Worm (Caenorhabditis elegans) whole organism, L2 larva: ENCODE data around the gene Y46G5A.28.

ENCODE experiments used
- C34F6.9 ChIP-seq: fragments of 150-350 bp; optimal IDR thresholded peaks from 2 replicates; lab custom pipeline; 2014; ENCODE audit warnings: missing biosample characterization, missing genetic modification characterization
- F13H6.1 ChIP-seq: sonication (generic microtip); optimal IDR thresholded peaks from 2 replicates; lab custom pipeline; 2016; ENCODE audit warnings: missing genetic modification characterization, missing compliant biosample characterization
- R02D3.7 ChIP-seq: fragments of 150-350 bp; optimal IDR thresholded peaks from 2 replicates; lab custom pipeline; 2014; ENCODE audit warnings: missing biosample characterization, missing genetic modification characterization
- Y55F3AM.14 ChIP-seq: fragments of 200-800 bp; sonication (Bioruptor generic); optimal IDR thresholded peaks from 2 replicates; lab custom pipeline; 2018; ENCODE audit warnings: mild to moderate bottlenecking, missing genetic modification characterization, missing compliant biosample characterization
- ama-1 ChIP-seq: fragments of 150-350 bp; optimal IDR thresholded peaks from 2 replicates; lab custom pipeline; 2018; ENCODE audit warnings: inconsistent platforms
- blmp-1 ChIP-seq: sonication (generic microtip); optimal IDR thresholded peaks from 2 replicates; lab custom pipeline; 2017; ENCODE audit warnings: missing genetic modification characterization, mild to moderate bottlenecking, missing compliant biosample characterization, antibody characterized with exemption, moderate library complexity; ENCODE audit not compliant: insufficient read depth
- ceh-16 ChIP-seq: fragments of 150-350 bp; optimal IDR thresholded peaks from 2 replicates; lab custom pipeline; 2014; ENCODE audit warnings: missing biosample characterization, missing genetic modification characterization
- ceh-82 ChIP-seq: fragments of 150-350 bp; optimal IDR thresholded peaks from 2 replicates; lab custom pipeline; 2014; ENCODE audit warnings: missing biosample characterization, missing genetic modification characterization
- crh-2 ChIP-seq: sonication (generic microtip); optimal IDR thresholded peaks from 2 replicates; lab custom pipeline; 2017; ENCODE audit warnings: missing biosample characterization, missing genetic modification characterization
- elt-1 ChIP-seq: fragments of 150-350 bp; optimal IDR thresholded peaks from 2 replicates; lab custom pipeline; 2014; ENCODE audit warnings: missing biosample characterization, missing genetic modification characterization
- elt-3 ChIP-seq: sonication (generic microtip); optimal IDR thresholded peaks from 2 replicates; lab custom pipeline; 2017; ENCODE audit warnings: missing biosample characterization, missing genetic modification characterization
- gmeb-1 ChIP-seq: fragments of 150-350 bp; optimal IDR thresholded peaks from 2 replicates; lab custom pipeline; 2014; ENCODE audit warnings: missing biosample characterization, missing genetic modification characterization
- lin-11 ChIP-seq: fragments of 150-350 bp; sonication (generic microtip); optimal IDR thresholded peaks from 2 replicates; lab custom pipeline; 2014; ENCODE audit warnings: missing biosample characterization, missing genetic modification characterization, inconsistent platforms, mixed read lengths
- lin-13 ChIP-seq: fragments of 150-350 bp; optimal IDR thresholded peaks from 2 replicates; lab custom pipeline; 2014; ENCODE audit warnings: missing biosample characterization, missing genetic modification reagents, missing genetic modification characterization
- lin-39 ChIP-seq: fragments of 150-350 bp; optimal IDR thresholded peaks from 2 replicates; lab custom pipeline; 2014; ENCODE audit warnings: missing biosample characterization, missing genetic modification reagents, missing genetic modification characterization
- lsy-2 ChIP-seq, 2 experiments: fragments of 150-350 bp in 1 of 2; sonication (generic microtip) in 1 of 2; optimal IDR thresholded peaks; 2 replicates each; lab custom pipeline; 2014 to 2017; ENCODE audit warnings: missing biosample characterization in 2 of 2, missing genetic modification characterization in 2 of 2
- mbf-1 ChIP-seq: sonication (generic microtip); optimal IDR thresholded peaks from 2 replicates; lab custom pipeline; 2017; ENCODE audit warnings: missing biosample characterization, missing genetic modification characterization
- mdl-1 ChIP-seq, 2 experiments: fragments of 150-350 bp in 1 of 2; sonication (generic microtip) in 1 of 2; optimal IDR thresholded peaks; 2 replicates each; lab custom pipeline; 2017; ENCODE audit warnings: missing biosample characterization in 2 of 2, missing genetic modification characterization in 2 of 2
- nhr-10 ChIP-seq: sonication (generic microtip); optimal IDR thresholded peaks from 2 replicates; lab custom pipeline; 2017; ENCODE audit warnings: missing biosample characterization, missing genetic modification characterization
- nhr-11 ChIP-seq: fragments of 150-350 bp; optimal IDR thresholded peaks from 2 replicates; lab custom pipeline; 2014; ENCODE audit warnings: missing biosample characterization, missing genetic modification characterization
- nhr-12 ChIP-seq: fragments of 150-350 bp; optimal IDR thresholded peaks from 2 replicates; lab custom pipeline; 2014; ENCODE audit warnings: missing biosample characterization, missing genetic modification characterization
- nhr-21 ChIP-seq: fragments of 150-350 bp; optimal IDR thresholded peaks from 2 replicates; lab custom pipeline; 2014; ENCODE audit warnings: missing biosample characterization, missing genetic modification characterization
- nhr-237 ChIP-seq: fragments of 150-350 bp; optimal IDR thresholded peaks from 2 replicates; lab custom pipeline; 2014; ENCODE audit warnings: missing biosample characterization, missing genetic modification characterization
- nhr-25 ChIP-seq: fragments of 150-350 bp; sonication (generic microtip); optimal IDR thresholded peaks from 3 replicates; lab custom pipeline; 2014; ENCODE audit warnings: missing biosample characterization, missing genetic modification characterization
- nhr-77 ChIP-seq: fragments of 150-350 bp; optimal IDR thresholded peaks from 2 replicates; lab custom pipeline; 2014; ENCODE audit warnings: missing biosample characterization, missing genetic modification characterization
- skn-1 ChIP-seq: sonication (generic microtip); optimal IDR thresholded peaks from 2 replicates; lab custom pipeline; 2017; ENCODE audit warnings: missing biosample characterization, missing genetic modification characterization
- sma-9 ChIP-seq, 2 experiments: fragments of 150-350 bp in 1 of 2; sonication (generic microtip) in 1 of 2; optimal IDR thresholded peaks; 2 replicates each; lab custom pipeline; 2014 to 2016; ENCODE audit warnings: missing genetic modification characterization in 2 of 2, mild to moderate bottlenecking in 1 of 2, missing biosample characterization in 1 of 2, missing compliant biosample characterization in 1 of 2, missing genetic modification reagents in 1 of 2, moderate library complexity in 1 of 2
- snpc-4 ChIP-seq: fragments of 150-350 bp; optimal IDR thresholded peaks from 2 replicates; lab custom pipeline; 2014; ENCODE audit warnings: missing biosample characterization, missing genetic modification characterization
- unc-39 ChIP-seq: fragments of 150-350 bp; optimal IDR thresholded peaks from 2 replicates; lab custom pipeline; 2014; ENCODE audit warnings: missing biosample characterization, missing genetic modification characterization
- unc-55 ChIP-seq: fragments of 150-350 bp; sonication (generic microtip); optimal IDR thresholded peaks from 3 replicates; lab custom pipeline; 2014; ENCODE audit warnings: missing biosample characterization, missing genetic modification reagents, missing genetic modification characterization
- zag-1 ChIP-seq: fragments of 150-350 bp; optimal IDR thresholded peaks from 2 replicates; lab custom pipeline; 2014; ENCODE audit warnings: missing biosample characterization, missing genetic modification characterization
- ztf-1 ChIP-seq: fragments of 200-800 bp; sonication (Bioruptor generic); conservative IDR thresholded peaks from 2 replicates; pipeline ENCODE4 v1.3.6; 2022; ENCODE audit warnings: missing genetic modification characterization, missing compliant biosample characterization
- ztf-11 ChIP-seq: sonication (generic microtip); optimal IDR thresholded peaks from 2 replicates; lab custom pipeline; 2017; ENCODE audit warnings: missing biosample characterization, missing genetic modification characterization

The Y46G5A.28 gene

ce11 chrII:12826752-12827151, 23.5 kb upstream of the Y46G5A.28 start, which contains the start of gene Y46G5A.38:
Gene Y46G5A.38 (plus strand): TSS chrII:12827052.
- TF ChIP-seq lsy-2 (tag; optimal IDR thresholded peaks at IDR 0.05; lab: Kevin White, UChicago) = no peak
- TF ChIP-seq mdl-1 (tag; optimal IDR thresholded peaks at IDR 0.05; lab: Kevin White, UChicago) = no peak
- TF ChIP-seq nhr-11 = no peak
- no peak for TF ChIP-seq lin-39
- TF ChIP-seq nhr-12 = no peak
- no peak for TF ChIP-seq C34F6.9 (tag; lab: Kevin White, UChicago)
- TF ChIP-seq snpc-4 = no peak
- no peak for TF ChIP-seq F13H6.1 (tag; lab: Kevin White, UChicago)
- no peak for TF ChIP-seq R02D3.7 (tag; lab: Kevin White, UChicago)

ce11 chrII:12828863-12829262, 21.4 kb upstream of the Y46G5A.28 start, which contains the start of gene Y46G5A.23:
Gene Y46G5A.23 (minus strand): TSS chrII:12828963.
- TF ChIP-seq elt-3 (tag; lab: Kevin White, UChicago) = no peak
- no peak for TF ChIP-seq blmp-1 (tag; lab: Kevin White, UChicago)
- TF ChIP-seq lin-11 = no peak
- no peak for TF ChIP-seq nhr-21 (tag; lab: Kevin White, UChicago)
- TF ChIP-seq zag-1 = no peak
- no peak for TF ChIP-seq ama-1 (lab: Kevin White, UChicago)
- TF ChIP-seq lin-13 = no peak
- TF ChIP-seq Y55F3AM.14 (GFP tag; lab: Kevin White, UChicago) = no peak
- TF ChIP-seq gmeb-1 (tag; lab: Kevin White, UChicago) = no peak
- no peak for TF ChIP-seq sma-9 (GFP tag; optimal IDR thresholded peaks at IDR 0.05; lab: Kevin White, UChicago)
- no peak for TF ChIP-seq sma-9 (tag; optimal IDR thresholded peaks at IDR 0.05; lab: Kevin White, UChicago)
- TF ChIP-seq C34F6.9 (tag; lab: Kevin White, UChicago) = no peak
- no peak for TF ChIP-seq crh-2 (tag; lab: Kevin White, UChicago)
- no peak for TF ChIP-seq ztf-11 (tag; lab: Kevin White, UChicago)
- no peak for TF ChIP-seq snpc-4

- no peak for TF ChIP-seq C34F6.9 (tag; lab: Kevin White, UChicago)
- TF ChIP-seq blmp-1 (tag; lab: Kevin White, UChicago) = no peak
- no peak for TF ChIP-seq R02D3.7 (tag; lab: Kevin White, UChicago)
- no peak for TF ChIP-seq nhr-77 (tag; lab: Kevin White, UChicago)
- TF ChIP-seq zag-1 = no peak
- TF ChIP-seq ceh-16 = no peak
- TF ChIP-seq unc-55 (GFP tag; lab: Kevin White, UChicago) = no peak
Measured at ce11 chrII:12830347-12830746, 19.9 kb upstream of the Y46G5A.28 start, which contains the start of gene bcmo-1. Gene bcmo-1 (plus strand): TSS chrII:12830676.

ce11 chrII:12840057-12840456, 10.2 kb upstream of the Y46G5A.28 start, which contains the start of gene lgc-35:
Gene lgc-35 (minus strand): TSS chrII:12840157.
- TF ChIP-seq nhr-237 (tag; lab: Kevin White, UChicago) = no peak
- no peak for TF ChIP-seq unc-39 (tag; lab: Kevin White, UChicago)
- TF ChIP-seq ceh-82 (tag; lab: Kevin White, UChicago) = no peak
- TF ChIP-seq lsy-2 (tag; optimal IDR thresholded peaks at IDR 0.05; lab: Kevin White, UChicago) = no peak
- no peak for TF ChIP-seq skn-1 (tag; lab: Kevin White, UChicago)
- no peak for TF ChIP-seq ztf-1 (GFP tag; lab: Robert Waterston, UW)

DNA sequence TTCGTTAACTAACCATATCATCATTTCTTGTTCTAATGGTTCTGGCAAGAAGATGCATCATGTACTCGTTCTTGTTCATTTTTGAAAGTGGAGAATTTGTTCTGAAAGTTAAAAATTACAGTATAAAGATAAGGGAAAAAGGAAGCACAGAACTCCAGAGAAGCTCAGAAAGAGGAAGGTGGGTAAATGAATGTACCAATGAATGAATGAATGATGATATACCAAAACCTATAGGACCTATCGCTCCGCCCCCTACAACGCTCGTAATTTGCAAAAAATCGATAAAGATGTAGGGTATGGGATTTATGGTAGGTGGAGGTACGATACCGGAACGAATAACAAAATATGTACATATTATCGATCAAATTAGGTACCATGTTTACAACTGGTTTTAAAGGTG, 2.5 kb upstream of the Y46G5A.28 start, which contains the start of gene pes-10:
Gene pes-10, minus strand, starts transcription at position 101 of the 400 bp plus-strand sequence.
- TF ChIP-seq mdl-1 (tag; optimal IDR thresholded peaks at IDR 0.05; lab: Kevin White, UChicago) (no peak), elt-1 (tag; lab: Kevin White, UChicago) (no peak), zag-1 (no peak), C34F6.9 (tag; lab: Kevin White, UChicago) (no peak), nhr-25 (no peak), lin-11 (no peak), nhr-10 (tag; lab: Kevin White, UChicago) (no peak), lin-13 (no peak), mbf-1 (tag; lab: Kevin White, UChicago) (no peak)
